Fruit fly (Drosophila melanogaster): ENCODE data around the gene BG642312.

The BG642312 gene

DNA sequence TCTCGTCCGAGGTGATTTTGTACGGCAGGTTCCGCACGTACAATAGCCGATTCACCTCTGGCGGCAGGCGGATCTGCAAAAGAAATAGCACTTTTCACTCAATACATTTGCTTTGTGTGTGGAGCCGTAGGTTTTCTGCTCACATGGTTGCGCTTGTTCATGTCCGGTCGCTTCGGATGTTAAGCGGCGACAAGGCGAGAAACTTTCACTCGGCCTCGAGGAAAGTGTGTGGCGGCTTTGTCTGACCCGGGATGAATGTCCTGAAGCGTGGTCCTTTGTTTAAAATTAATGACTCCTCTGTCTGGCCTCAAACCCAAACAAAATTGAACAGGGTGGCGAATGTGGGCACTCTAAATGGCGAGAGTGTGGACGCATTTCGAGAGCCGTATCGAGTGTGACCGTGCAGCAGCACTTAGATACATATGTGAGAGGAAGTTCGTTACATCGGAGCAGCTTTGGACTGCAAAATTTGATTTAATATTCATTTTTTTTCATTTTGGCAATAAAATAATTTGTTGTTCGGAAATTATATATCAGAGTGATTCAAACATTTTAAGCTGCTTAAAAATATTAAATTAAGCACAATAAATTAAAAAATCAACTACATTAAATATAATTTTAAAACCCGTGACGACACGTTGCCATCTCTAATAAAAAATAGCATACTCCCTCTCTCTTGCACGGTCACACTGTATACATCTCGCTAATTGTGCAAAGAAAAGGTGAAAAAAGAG is 40.2 kb downstream of the BG642312 start, which contains the start of the genes Sf3b6 and Tnpo (continued):
- TF ChIP-seq CG18599 (GFP tag; optimal IDR thresholded peaks at IDR 0.05) (no peak), Atf-2 (GFP tag; optimal IDR thresholded peaks at IDR 0.05) (peak; percentile 55), CG42726 (GFP tag; IDR thresholded peaks at IDR 0.05; ENCODE audit: partially characterized antibody) (0 out of 2 replicates have a peak, but pooled peaks have one; percentile 31), CG32772 (GFP tag; IDR thresholded peaks at IDR 0.05) (peak; percentile 86), CG7556 (GFP tag; optimal IDR thresholded peaks at IDR 0.05) (no peak), slou (GFP tag; optimal IDR thresholded peaks at IDR 0.05) (peak; percentile 82), CG7987 (GFP tag; optimal IDR thresholded peaks at IDR 0.05) (peak; percentile 2), CG14860 (GFP tag; IDR thresholded peaks at IDR 0.05; ENCODE audit: partially characterized antibody) (peak; percentile 47; the same call in 2 of the 3 replicates), CG18262 (tag; optimal IDR thresholded peaks at IDR 0.05) (peak; percentile 87), CG2116 (GFP tag; optimal IDR thresholded peaks at IDR 0.05) (peak; percentile 69), oc (tag; optimal IDR thresholded peaks at IDR 0.05) (no peak), H15 (GFP tag; IDR thresholded peaks at IDR 0.05) (peak; percentile 69; the same call in 2 of the 3 replicates), CG9817 (tag; optimal IDR thresholded peaks at IDR 0.05) (peak; percentile 87), CG6791 (GFP tag; IDR thresholded peaks at IDR 0.05; ENCODE audit: partially characterized antibody) (peak; percentile 43; the same call in 1 of the 3 replicates), CG18476 (GFP tag; optimal IDR thresholded peaks at IDR 0.05) (peak; percentile 67), CG8388 (GFP tag; optimal IDR thresholded peaks at IDR 0.05) (no peak), fd102C (GFP tag; optimal IDR thresholded peaks at IDR 0.05) (no peak), CG10959 (GFP tag; IDR thresholded peaks at IDR 0.05) (peak; percentile 61; the same call in 1 of the 2 replicates), pfk (GFP tag; optimal IDR thresholded peaks at IDR 0.05) (peak; percentile 8), eve (GFP tag; optimal IDR thresholded peaks at IDR 0.05) (no peak), slp2 (GFP tag; optimal IDR thresholded peaks at IDR 0.05) (peak; percentile 31), CG10431 (GFP tag; optimal IDR thresholded peaks at IDR 0.05) (peak; percentile 58), wdn (GFP tag; IDR thresholded peaks at IDR 0.05) (peak; percentile 67), crc (GFP tag; optimal IDR thresholded peaks at IDR 0.05) (no peak), dmrt99B (tag; optimal IDR thresholded peaks at IDR 0.05) (no peak), CG14441 (GFP tag; IDR thresholded peaks at IDR 0.05) (peak; percentile 82), psq (GFP tag; optimal IDR thresholded peaks at IDR 0.05) (peak; percentile 58), nau (GFP tag; optimal IDR thresholded peaks at IDR 0.05) (no peak), yki (optimal IDR thresholded peaks at IDR 0.05) (no peak), CG12219 (GFP tag; optimal IDR thresholded peaks at IDR 0.05) (no peak), pum (GFP tag; optimal IDR thresholded peaks at IDR 0.05) (peak; percentile 78), CG43689 (GFP tag; IDR thresholded peaks at IDR 0.05) (0 out of 2 replicates have a peak, but pooled peaks have one; percentile 12), CG6683 (GFP tag; optimal IDR thresholded peaks at IDR 0.05) (peak; percentile 34), Stat92E (GFP tag; optimal IDR thresholded peaks at IDR 0.05) (peak in 1 of 3 experiments; percentile 32), CG4707 (GFP tag; optimal IDR thresholded peaks at IDR 0.05) (no peak), Hand (GFP tag; optimal IDR thresholded peaks at IDR 0.05) (peak; percentile 2), ham (GFP tag; IDR thresholded peaks at IDR 0.05) (peak; percentile 49; the same call in 1 of the 2 replicates), CG14710 (tag; optimal IDR thresholded peaks at IDR 0.05) (peak; percentile 91), sens (GFP tag) (no peak), Fer3 (tag; optimal IDR thresholded peaks at IDR 0.05) (no peak), CG12155 (GFP tag; optimal IDR thresholded peaks at IDR 0.05) (peak; percentile 91), Oli (tag; optimal IDR thresholded peaks at IDR 0.05) (peak; percentile 81), CG17359 (tag; optimal IDR thresholded peaks at IDR 0.05) (no peak), HmgD (GFP tag; optimal IDR thresholded peaks at IDR 0.05) (peak; percentile 9), CG31224 (GFP tag; IDR thresholded peaks at IDR 0.05) (peak; percentile 81), ind (GFP tag; optimal IDR thresholded peaks at IDR 0.05) (peak; percentile 86), sima (GFP tag; optimal IDR thresholded peaks at IDR 0.05) (no peak), h (optimal IDR thresholded peaks at IDR 0.05) (no peak), repo (GFP tag; optimal IDR thresholded peaks at IDR 0.05) (no peak)
